Fruit fly (Drosophila melanogaster) whole organism, prepupa: ENCODE results near the gene CG2841.

Experiments used
- Blimp-1 ChIP-seq: fragments of 200-800 bp; sonication (Bioruptor generic); optimal IDR thresholded peaks from 3 replicates; lab custom pipeline; 2017; ENCODE audit warnings: missing biosample characterization, missing genetic modification characterization, mild to moderate bottlenecking, moderate library complexity, missing genetic modification reagents
- CG10631 ChIP-seq: fragments of 200-800 bp; sonication (Bioruptor generic); optimal IDR thresholded peaks from 2 replicates; lab custom pipeline; 2016; ENCODE audit warnings: missing biosample characterization, missing genetic modification characterization
- CG11294 ChIP-seq: fragments of 200-800 bp; sonication (Bioruptor generic); IDR thresholded peaks from 2 replicates; pipeline ENCODE4 v1.3.6; 2022; ENCODE audit warnings: missing biosample characterization, missing genetic modification characterization
- CG11762 ChIP-seq: fragments of 200-800 bp; sonication (Bioruptor generic); optimal IDR thresholded peaks from 3 replicates; lab custom pipeline; 2016; ENCODE audit warnings: missing biosample characterization, missing genetic modification characterization; ENCODE audit not compliant: insufficient read depth
- CG11902 ChIP-seq: fragments of 200-800 bp; sonication (Bioruptor generic); optimal IDR thresholded peaks from 3 replicates; lab custom pipeline; 2016; ENCODE audit warnings: missing biosample characterization, missing genetic modification characterization
- CG15336 ChIP-seq: fragments of 200-800 bp; sonication (Bioruptor generic); IDR thresholded peaks from 2 replicates; pipeline ENCODE4 v1.3.6; 2022; ENCODE audit warnings: missing biosample characterization, missing genetic modification characterization
- CG3032 ChIP-seq: fragments of 200-800 bp; optimal IDR thresholded peaks from 2 replicates; lab custom pipeline; 2019; ENCODE audit warnings: missing biosample characterization, mild to moderate bottlenecking, missing genetic modification characterization, moderate library complexity
- CG31627 ChIP-seq: fragments of 200-800 bp; sonication (Bioruptor generic); optimal IDR thresholded peaks from 3 replicates; lab custom pipeline; 2016; ENCODE audit warnings: missing biosample characterization, missing genetic modification characterization
- CG32006 ChIP-seq: fragments of 200-800 bp; sonication (Bioruptor generic); optimal IDR thresholded peaks from 3 replicates; lab custom pipeline; 2017; ENCODE audit warnings: missing biosample characterization, mild to moderate bottlenecking, missing genetic modification characterization
- CG4318 ChIP-seq: fragments of 200-800 bp; sonication (Bioruptor generic); optimal IDR thresholded peaks from 3 replicates; lab custom pipeline; 2017; ENCODE audit warnings: missing biosample characterization, mild to moderate bottlenecking, missing genetic modification characterization
- CG6163 ChIP-seq: fragments of 200-800 bp; sonication (Bioruptor generic); IDR thresholded peaks from 3 replicates; pipeline ENCODE4 v1.3.6; 2022; ENCODE audit warnings: missing biosample characterization, missing genetic modification characterization
- CG6792 ChIP-seq: fragments of 200-800 bp; sonication (Bioruptor generic); optimal IDR thresholded peaks from 3 replicates; lab custom pipeline; 2016; ENCODE audit warnings: missing biosample characterization, missing genetic modification characterization
- CG6854 ChIP-seq: fragments of 200-800 bp; sonication (Bioruptor generic); optimal IDR thresholded peaks from 2 replicates; lab custom pipeline; 2017; ENCODE audit warnings: missing biosample characterization, mild to moderate bottlenecking, missing genetic modification characterization
- CG8119 ChIP-seq: fragments of 200-800 bp; sonication (Bioruptor generic); IDR thresholded peaks from 3 replicates; pipeline ENCODE4 v1.3.6; 2022; ENCODE audit warnings: missing biosample characterization, missing genetic modification characterization
- CG8319 ChIP-seq: fragments of 200-800 bp; sonication (Bioruptor generic); optimal IDR thresholded peaks from 3 replicates; lab custom pipeline; 2016; ENCODE audit warnings: missing biosample characterization, missing genetic modification characterization
- CG8632 ChIP-seq: fragments of 200-800 bp; sonication (Bioruptor generic); optimal IDR thresholded peaks from 3 replicates; lab custom pipeline; 2016; ENCODE audit warnings: missing biosample characterization, missing genetic modification characterization
- CG9139 ChIP-seq: fragments of 200-800 bp; sonication (Bioruptor generic); optimal IDR thresholded peaks from 3 replicates; lab custom pipeline; 2017; ENCODE audit warnings: missing biosample characterization, mild to moderate bottlenecking, missing genetic modification characterization
- Eip78C ChIP-seq: fragments of 200-800 bp; sonication (Bioruptor generic); peaks from one replicate; lab custom pipeline; 2016; ENCODE audit warnings: missing biosample characterization, missing genetic modification characterization
- Ets21C ChIP-seq: fragments of 200-800 bp; sonication (Bioruptor generic); optimal IDR thresholded peaks from 3 replicates; lab custom pipeline; 2016; ENCODE audit warnings: missing biosample characterization, missing genetic modification characterization
- Gug ChIP-seq: fragments of 200-800 bp; sonication (Bioruptor generic); IDR thresholded peaks from 2 replicates; pipeline ENCODE4 v1.3.6; 2022; ENCODE audit warnings: missing biosample characterization, missing genetic modification characterization
- Hr38 ChIP-seq: sonication (Bioruptor generic); optimal IDR thresholded peaks from 2 replicates; lab custom pipeline; 2016; ENCODE audit warnings: missing biosample characterization, missing genetic modification characterization
- Hr39 ChIP-seq: fragments of 200-800 bp; sonication (Bioruptor generic); optimal IDR thresholded peaks from 2 replicates; lab custom pipeline; 2016; ENCODE audit warnings: missing biosample characterization, missing genetic modification characterization
- Hr4 ChIP-seq: fragments of 200-800 bp; sonication (Bioruptor generic); optimal IDR thresholded peaks from 3 replicates; lab custom pipeline; 2016; ENCODE audit warnings: missing biosample characterization, missing genetic modification characterization
- Lpt ChIP-seq: fragments of 200-800 bp; sonication (Bioruptor generic); optimal IDR thresholded peaks from 3 replicates; lab custom pipeline; 2016; ENCODE audit warnings: missing biosample characterization, missing genetic modification characterization
- Met ChIP-seq: fragments of 200-800 bp; sonication (Bioruptor generic); optimal IDR thresholded peaks from 3 replicates; lab custom pipeline; 2016; ENCODE audit warnings: missing biosample characterization, missing genetic modification characterization
- Smox ChIP-seq: fragments of 200-800 bp; sonication (Bioruptor generic); optimal IDR thresholded peaks from 3 replicates; lab custom pipeline; 2016; ENCODE audit warnings: missing biosample characterization, missing genetic modification characterization
- Sox102F ChIP-seq: fragments of 200-800 bp; sonication (Bioruptor generic); optimal IDR thresholded peaks from 2 replicates; lab custom pipeline; 2016; ENCODE audit warnings: missing biosample characterization, mild to moderate bottlenecking, missing genetic modification characterization
- Sox15 ChIP-seq: fragments of 200-800 bp; sonication (Bioruptor generic); optimal IDR thresholded peaks from 3 replicates; lab custom pipeline; 2016; ENCODE audit warnings: missing biosample characterization, missing genetic modification characterization
- achi ChIP-seq: fragments of 200-800 bp; sonication (Bioruptor generic); optimal IDR thresholded peaks from 3 replicates; lab custom pipeline; 2016; ENCODE audit warnings: missing biosample characterization, missing genetic modification characterization
- acj6 ChIP-seq: fragments of 200-800 bp; sonication (Bioruptor generic); optimal IDR thresholded peaks from 3 replicates; lab custom pipeline; 2016; ENCODE audit warnings: missing biosample characterization, missing genetic modification characterization
- cyc ChIP-seq: fragments of 200-800 bp; sonication (Bioruptor generic); optimal IDR thresholded peaks from 3 replicates; lab custom pipeline; 2016; ENCODE audit warnings: missing biosample characterization, missing genetic modification characterization
- dac ChIP-seq: fragments of 200-800 bp; sonication (Bioruptor generic); optimal IDR thresholded peaks from 2 replicates; lab custom pipeline; 2017; ENCODE audit warnings: missing biosample characterization, mild to moderate bottlenecking, missing genetic modification characterization
- dsx ChIP-seq: fragments of 200-800 bp; optimal IDR thresholded peaks from 3 replicates; lab custom pipeline; 2019; ENCODE audit warnings: missing biosample characterization, mild to moderate bottlenecking, missing genetic modification characterization, moderate library complexity; ENCODE audit not compliant: poor library complexity, severe bottlenecking
- eg ChIP-seq: fragments of 200-800 bp; sonication (Bioruptor generic); IDR thresholded peaks from 3 replicates; pipeline ENCODE4 v1.3.6; 2022; ENCODE audit warnings: missing biosample characterization, missing genetic modification characterization
- esn ChIP-seq: fragments of 200-800 bp; sonication (Bioruptor generic); optimal IDR thresholded peaks from 2 replicates; lab custom pipeline; 2016; ENCODE audit warnings: missing biosample characterization, mild to moderate bottlenecking, missing genetic modification characterization, moderate library complexity
- fd85E ChIP-seq: fragments of 200-800 bp; sonication (Bioruptor generic); optimal IDR thresholded peaks from 3 replicates; lab custom pipeline; 2016; ENCODE audit warnings: missing biosample characterization, missing genetic modification characterization
- fkh ChIP-seq: fragments of 200-800 bp; sonication (Bioruptor generic); optimal IDR thresholded peaks from 3 replicates; lab custom pipeline; 2017; ENCODE audit warnings: missing biosample characterization, mild to moderate bottlenecking, missing genetic modification characterization, moderate library complexity
- net ChIP-seq: fragments of 200-800 bp; sonication (Bioruptor generic); optimal IDR thresholded peaks from 3 replicates; lab custom pipeline; 2016; ENCODE audit warnings: missing biosample characterization, missing genetic modification characterization
- pdm3 ChIP-seq: fragments of 200-800 bp; sonication (Bioruptor generic); optimal IDR thresholded peaks from 3 replicates; lab custom pipeline; 2016; ENCODE audit warnings: missing biosample characterization, missing genetic modification characterization
- spab ChIP-seq: fragments of 200-800 bp; sonication (Bioruptor generic); optimal IDR thresholded peaks from 2 replicates; lab custom pipeline; 2017; ENCODE audit warnings: missing biosample characterization, mild to moderate bottlenecking, missing genetic modification characterization, missing genetic modification reagents
- ss ChIP-seq, 2 experiments: fragments of 200-800 bp; sonication (Bioruptor generic); optimal IDR thresholded peaks; 2 replicates in 1 of 2; 3 replicates in 1 of 2; lab custom pipeline; 2017 to 2018; ENCODE audit warnings: mild to moderate bottlenecking in 2 of 2, missing biosample characterization in 2 of 2, missing genetic modification characterization in 2 of 2, moderate library complexity in 1 of 2
- svp ChIP-seq: fragments of 200-800 bp; sonication (Bioruptor generic); peaks from one replicate; lab custom pipeline; 2016; ENCODE audit warnings: missing biosample characterization, missing genetic modification characterization
- topi ChIP-seq: fragments of 200-800 bp; sonication (Bioruptor generic); optimal IDR thresholded peaks from 3 replicates; lab custom pipeline; 2016; ENCODE audit warnings: missing biosample characterization, missing genetic modification characterization
- vri ChIP-seq: fragments of 200-800 bp; sonication (Bioruptor generic); optimal IDR thresholded peaks from 3 replicates; lab custom pipeline; 2016; ENCODE audit warnings: missing biosample characterization, mild to moderate bottlenecking, missing genetic modification characterization

Gene CG2841

DNA sequence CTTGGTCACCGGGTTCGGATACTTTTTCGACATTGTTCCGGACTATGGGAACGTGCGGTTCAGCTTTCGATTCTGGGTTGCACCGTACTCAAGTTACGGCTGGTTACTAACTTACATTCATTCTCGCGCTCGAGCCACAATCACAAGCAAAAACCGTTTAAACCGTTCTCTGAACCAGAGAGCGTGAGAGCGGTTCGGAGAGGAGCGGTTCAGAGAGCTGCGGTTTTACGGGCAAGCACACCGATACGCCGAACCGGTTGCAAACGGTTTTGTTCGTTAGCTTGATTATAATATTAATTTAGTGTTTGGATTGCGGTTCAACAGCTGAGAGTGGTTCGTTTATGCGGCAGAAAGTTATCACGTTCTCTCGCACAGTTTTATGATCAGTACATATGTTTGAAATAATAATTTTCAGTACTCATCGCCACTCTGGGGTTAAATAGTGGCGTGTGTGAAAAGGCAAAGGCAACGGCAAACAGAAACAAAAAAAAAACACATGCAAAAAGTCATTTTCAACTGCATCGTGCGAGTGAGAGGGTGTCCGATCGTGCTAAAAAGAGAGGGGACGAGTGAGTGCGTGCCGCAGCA lies 40.4 kb downstream of the CG2841 start, which contains the start of gene CG14050:
Gene CG14050 (minus strand): TSS at position 560 of the 588 bp plus-strand sequence.
- TF ChIP-seq vri (GFP tag; lab: Kevin White, UChicago) (no peak), fd85E (GFP tag; lab: Kevin White, UChicago) (no peak), Eip78C (peak; percentile 18), ss (GFP tag; optimal IDR thresholded peaks at IDR 0.05; lab: Kevin White, UChicago) (peak in 1 of 2 experiments; percentile 47), topi (GFP tag; lab: Kevin White, UChicago) (peak; percentile 8), Blimp-1 (no peak), CG11762 (GFP tag; lab: Kevin White, UChicago) (no peak), cyc (GFP tag; lab: Kevin White, UChicago) (no peak), dsx (GFP tag; lab: Kevin White, UChicago) (no peak)

DNA sequence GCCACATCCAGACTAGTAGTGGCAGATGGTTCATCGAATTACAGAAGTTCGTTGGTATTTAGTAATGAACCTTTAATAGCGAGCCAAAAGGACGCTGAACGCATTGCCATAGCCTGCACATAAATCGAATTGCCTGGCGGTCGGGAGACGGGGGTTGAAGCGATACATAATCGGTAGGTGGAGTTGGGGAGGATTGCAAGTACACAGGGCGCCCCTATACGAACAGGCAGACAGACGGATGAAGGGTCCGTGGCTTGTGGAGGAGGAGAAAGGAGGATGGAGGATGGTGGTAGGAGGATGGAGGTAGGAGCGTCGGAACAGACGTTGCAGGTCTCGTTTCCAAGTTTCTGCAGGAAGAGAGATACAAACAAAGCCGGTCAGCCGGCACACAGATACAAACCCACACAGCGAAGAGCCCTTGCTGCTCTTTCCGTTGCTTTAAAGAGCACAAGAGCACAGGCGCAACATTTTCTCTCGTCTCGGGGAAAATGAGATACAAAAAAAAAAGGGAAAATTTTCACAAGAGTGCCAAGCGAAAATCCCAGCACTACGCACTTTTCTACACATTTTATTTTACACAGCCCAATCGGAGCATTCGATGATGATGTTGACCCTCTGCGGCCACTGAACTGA lies 42.4 kb downstream of the CG2841 start:
- TF ChIP-seq CG6854 (GFP tag; lab: Kevin White, UChicago) (no peak), Smox (GFP tag; lab: Kevin White, UChicago) (no peak), CG11762 (GFP tag; lab: Kevin White, UChicago) (no peak), CG8632 (GFP tag; lab: Kevin White, UChicago) (no peak), svp (GFP tag; lab: Kevin White, UChicago) (no peak), pdm3 (GFP tag; lab: Kevin White, UChicago) (no peak), CG32006 (GFP tag; lab: Kevin White, UChicago) (no peak), fd85E (GFP tag; lab: Kevin White, UChicago) (no peak), ss (GFP tag; optimal IDR thresholded peaks at IDR 0.05; lab: Kevin White, UChicago) (peak; percentile 41 to 57), Sox15 (GFP tag; lab: Kevin White, UChicago) (no peak), CG15336 (no peak), CG4318 (GFP tag; lab: Kevin White, UChicago) (no peak), cyc (GFP tag; lab: Kevin White, UChicago) (no peak), CG11902 (GFP tag; lab: Kevin White, UChicago) (no peak), Eip78C (peak; percentile 34), esn (GFP tag; lab: Kevin White, UChicago) (no peak), Hr4 (no peak), dsx (GFP tag; lab: Kevin White, UChicago) (peak; percentile 17), CG6792 (GFP tag; lab: Kevin White, UChicago) (no peak), CG9139 (peak; percentile 24), Hr38 (GFP tag; lab: Kevin White, UChicago) (no peak), spab (no peak), net (GFP tag; lab: Kevin White, UChicago) (no peak), eg (no peak)

DNA sequence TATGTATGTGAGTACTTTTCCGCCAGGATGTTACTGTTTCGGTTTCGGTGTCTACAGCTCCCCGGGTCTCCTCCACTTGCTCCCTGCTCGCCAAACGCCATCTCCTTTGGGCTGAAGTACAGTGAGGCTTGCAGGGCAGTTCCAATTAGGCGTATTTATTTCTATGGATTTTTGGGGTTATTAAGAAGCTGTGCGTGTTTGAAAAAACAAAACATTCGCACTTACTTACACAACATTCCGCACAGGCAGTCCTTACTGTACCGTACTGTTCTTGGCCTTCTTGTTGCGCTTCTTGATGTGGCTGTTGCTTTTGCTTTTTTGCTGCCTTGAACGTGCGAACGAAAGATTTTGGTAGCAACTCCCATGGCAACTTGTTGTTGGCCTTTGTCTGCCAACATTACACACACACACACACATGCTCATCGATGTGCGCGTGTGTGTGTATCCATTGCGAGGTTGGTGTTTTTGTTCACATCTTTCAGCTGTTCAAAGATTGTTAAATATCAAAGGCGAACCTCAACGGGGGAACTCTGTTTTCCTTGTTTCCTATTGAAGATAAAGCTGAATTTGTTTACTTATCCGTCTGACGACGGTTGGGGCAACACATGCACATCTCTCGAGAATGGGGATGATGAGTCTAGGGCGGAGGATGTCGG lies 44.1 kb downstream of the CG2841 start:
- TF ChIP-seq Sox102F (GFP tag; lab: Kevin White, UChicago): peak; percentile 96
- peak; percentile 98 for TF ChIP-seq Hr39 (GFP tag; lab: Kevin White, UChicago)
- TF ChIP-seq CG6163 (GFP tag; lab: Robert Waterston, UW): peak; percentile 95
- TF ChIP-seq CG10631 (GFP tag; lab: Kevin White, UChicago): peak; percentile 91
- TF ChIP-seq Smox (GFP tag; lab: Kevin White, UChicago): peak; percentile 96
- TF ChIP-seq acj6 (GFP tag; lab: Kevin White, UChicago): peak; percentile 91
- peak; percentile 96 for TF ChIP-seq Ets21C (GFP tag; lab: Kevin White, UChicago)
- TF ChIP-seq ss (GFP tag; optimal IDR thresholded peaks at IDR 0.05; lab: Kevin White, UChicago): peak; percentile 90 to 93
- TF ChIP-seq CG11294 (GFP tag; lab: Robert Waterston, UW): no peak
- peak; percentile 83 for TF ChIP-seq achi (GFP tag; lab: Kevin White, UChicago)
- TF ChIP-seq dac (GFP tag; lab: Kevin White, UChicago): no peak
- TF ChIP-seq CG8119 (GFP tag; lab: Robert Waterston, UW): peak; percentile 59; the same call in 2 of the 3 replicates
- TF ChIP-seq svp (GFP tag; lab: Kevin White, UChicago): peak; percentile 99
- peak; percentile 67 for TF ChIP-seq eg
- TF ChIP-seq Lpt (GFP tag; lab: Kevin White, UChicago): peak; percentile 65
- peak; percentile 59 for TF ChIP-seq fkh
- TF ChIP-seq CG8319 (GFP tag; lab: Kevin White, UChicago): peak; percentile 79
- peak; percentile 71 for TF ChIP-seq Gug (GFP tag; lab: Robert Waterston, UW)
- TF ChIP-seq pdm3 (GFP tag; lab: Kevin White, UChicago): peak; percentile 89
- TF ChIP-seq CG31627 (GFP tag; lab: Kevin White, UChicago): peak; percentile 98
- peak; percentile 82 for TF ChIP-seq CG3032
- TF ChIP-seq Sox15 (GFP tag; lab: Kevin White, UChicago): peak; percentile 84
- peak; percentile 69 for TF ChIP-seq CG11762 (GFP tag; lab: Kevin White, UChicago)
- peak; percentile 96 for TF ChIP-seq Met (GFP tag; lab: Kevin White, UChicago)
